Fruit fly (Drosophila melanogaster): ENCODE results near the gene CG15530.

Gene CG15530

DNA sequence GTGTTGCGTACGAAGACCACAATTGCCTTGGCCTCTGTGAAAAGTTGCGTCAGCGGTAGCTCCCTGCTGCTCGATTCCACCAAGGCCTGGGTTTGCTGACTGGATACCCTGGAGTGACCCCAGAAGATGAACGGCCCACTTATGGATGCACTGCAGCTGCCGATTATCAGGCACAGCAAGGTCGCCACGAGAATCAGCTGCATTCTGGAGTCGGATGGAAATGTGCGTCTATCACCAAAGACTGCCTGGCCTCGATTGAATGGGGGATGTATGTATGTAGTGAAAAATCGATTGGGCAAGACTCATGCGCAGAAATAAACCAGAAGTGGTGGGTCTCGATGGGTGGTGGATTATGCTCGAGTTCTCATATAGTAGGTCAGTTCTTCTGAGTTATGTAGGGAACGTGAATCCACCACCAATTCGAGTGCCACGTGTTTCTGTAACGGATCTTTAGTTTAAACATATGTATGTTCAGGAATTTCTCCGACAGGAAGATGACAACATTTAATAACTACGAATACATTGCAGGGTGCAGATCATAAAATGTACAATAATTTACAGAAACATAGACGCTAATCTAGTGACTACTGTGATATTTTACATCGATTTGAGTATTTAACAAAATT, 11.4 kb upstream of the CG15530 start, which contains the start of gene VhaAC45RP:
TSS of gene VhaAC45RP (minus strand) at position 261 of the 626 bp plus-strand sequence.
- no peak for TF ChIP-seq CG32121 (GFP tag; IDR thresholded peaks at IDR 0.05)
- no peak for TF ChIP-seq CG4496 (GFP tag; IDR thresholded peaks at IDR 0.05)
- no peak for TF ChIP-seq CG17806 (tag; optimal IDR thresholded peaks at IDR 0.05)
- no peak for TF ChIP-seq CG15710 (tag; optimal IDR thresholded peaks at IDR 0.05)
- no peak for TF ChIP-seq CG9948 (tag; optimal IDR thresholded peaks at IDR 0.05)
- TF ChIP-seq CG14655 (GFP tag; optimal IDR thresholded peaks at IDR 0.05) = no peak
- no peak for TF ChIP-seq Ets98B (GFP tag; IDR thresholded peaks at IDR 0.05)
- no peak for TF ChIP-seq gl (tag; optimal IDR thresholded peaks at IDR 0.05)
- TF ChIP-seq CG8301 (tag; optimal IDR thresholded peaks at IDR 0.05) = no peak
- no peak for TF ChIP-seq CG10348 (GFP tag; IDR thresholded peaks at IDR 0.05)
- TF ChIP-seq Pif1A (GFP tag; optimal IDR thresholded peaks at IDR 0.05) = no peak
- no peak for TF ChIP-seq D1 (tag; optimal IDR thresholded peaks at IDR 0.05)
- TF ChIP-seq CG13204 (GFP tag; optimal IDR thresholded peaks at IDR 0.05) = no peak
- no peak for TF ChIP-seq CG34367 (tag; optimal IDR thresholded peaks at IDR 0.05)
- no peak for TF ChIP-seq EcR (GFP tag; optimal IDR thresholded peaks at IDR 0.05)

DNA sequence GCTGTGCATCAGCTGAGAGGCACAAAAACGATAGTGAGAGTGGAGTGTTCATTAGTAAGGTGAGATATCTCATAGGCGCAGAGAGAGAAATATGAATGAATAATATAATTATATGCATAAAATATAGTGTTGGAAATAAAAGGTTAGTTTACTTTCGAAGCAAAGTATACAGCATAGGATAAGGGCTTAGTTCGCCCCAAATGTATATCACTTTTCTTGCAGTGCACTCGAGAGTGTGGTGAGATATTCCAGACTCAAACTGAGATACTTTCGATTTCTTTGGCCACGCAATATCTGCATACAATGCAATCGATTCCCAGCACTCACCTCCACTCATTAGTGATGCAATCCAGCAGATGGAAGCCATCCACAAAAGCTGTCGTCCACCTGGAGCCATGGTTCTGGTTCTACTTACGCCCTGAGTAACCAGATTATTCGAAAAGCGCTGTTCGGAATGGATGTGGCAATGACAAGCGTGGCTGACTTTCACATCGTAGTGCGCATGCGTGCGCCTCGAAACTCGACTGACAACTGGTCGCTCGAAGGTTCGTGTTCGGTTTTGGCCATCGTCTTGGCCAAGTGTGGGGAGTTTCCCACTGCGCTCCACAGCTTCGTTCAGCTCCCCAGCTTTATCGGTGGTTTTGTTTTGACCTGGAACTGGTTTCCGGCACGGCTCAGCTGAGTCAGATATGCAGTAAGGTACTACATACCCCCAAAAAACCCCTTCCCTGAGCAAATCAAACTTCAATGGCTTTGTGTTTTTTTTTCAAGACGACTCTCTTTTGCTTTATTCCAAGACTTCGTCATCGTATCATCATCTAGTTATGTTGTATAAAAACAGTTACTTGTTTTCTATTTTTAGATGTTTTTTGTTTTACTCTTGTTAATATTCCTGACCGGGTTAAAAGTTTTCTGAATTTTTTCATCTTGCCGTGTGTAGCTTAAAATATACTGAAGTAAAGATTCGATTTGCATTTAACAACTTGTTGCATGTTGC, 6.7 kb upstream of the CG15530 start, which contains the start of gene Rsod:
TSS of gene Rsod (minus strand) at position 537 of the 997 bp plus-strand sequence.
- TF ChIP-seq CG32121 (GFP tag; IDR thresholded peaks at IDR 0.05) = peak; percentile 93
- TF ChIP-seq CG10348 (GFP tag; IDR thresholded peaks at IDR 0.05) = peak; percentile 59
- TF ChIP-seq CG15710 (tag; optimal IDR thresholded peaks at IDR 0.05) = peak; percentile 70
- peak; percentile 73 for TF ChIP-seq CG17806 (tag; optimal IDR thresholded peaks at IDR 0.05)
- TF ChIP-seq fd96Ca (GFP tag; IDR thresholded peaks at IDR 0.05) = peak; percentile 92
- TF ChIP-seq Pif1A (GFP tag; optimal IDR thresholded peaks at IDR 0.05) = peak; percentile 86
- peak; percentile 13 for TF ChIP-seq D1 (tag; optimal IDR thresholded peaks at IDR 0.05)
- peak; percentile 72 for TF ChIP-seq CG8159 (tag; optimal IDR thresholded peaks at IDR 0.05)
- TF ChIP-seq Pif1B (GFP tag; optimal IDR thresholded peaks at IDR 0.05) = peak; percentile 87
- TF ChIP-seq CG9948 (tag; optimal IDR thresholded peaks at IDR 0.05) = peak; percentile 72
- TF ChIP-seq CG13204 (GFP tag; optimal IDR thresholded peaks at IDR 0.05) = no peak
- peak; percentile 67 for TF ChIP-seq CG34367 (tag; optimal IDR thresholded peaks at IDR 0.05)
- TF ChIP-seq gl (tag; optimal IDR thresholded peaks at IDR 0.05) = peak; percentile 21
- TF ChIP-seq CG14655 (GFP tag; optimal IDR thresholded peaks at IDR 0.05) = peak; percentile 86
- TF ChIP-seq CG12605 (GFP tag; IDR thresholded peaks at IDR 0.05) = peak; percentile 90
- TF ChIP-seq EcR (GFP tag; optimal IDR thresholded peaks at IDR 0.05) = peak; percentile 27
- peak; percentile 96 for TF ChIP-seq CG4496 (GFP tag; IDR thresholded peaks at IDR 0.05)
- peak; percentile 95 for TF ChIP-seq Ets98B (GFP tag; IDR thresholded peaks at IDR 0.05)
- TF ChIP-seq rn (GFP tag; IDR thresholded peaks at IDR 0.05) = peak; percentile 91
- TF ChIP-seq Snoo (tag; optimal IDR thresholded peaks at IDR 0.05) = peak; percentile 81
- peak; percentile 80 for TF ChIP-seq CG8301 (tag; optimal IDR thresholded peaks at IDR 0.05)

DNA sequence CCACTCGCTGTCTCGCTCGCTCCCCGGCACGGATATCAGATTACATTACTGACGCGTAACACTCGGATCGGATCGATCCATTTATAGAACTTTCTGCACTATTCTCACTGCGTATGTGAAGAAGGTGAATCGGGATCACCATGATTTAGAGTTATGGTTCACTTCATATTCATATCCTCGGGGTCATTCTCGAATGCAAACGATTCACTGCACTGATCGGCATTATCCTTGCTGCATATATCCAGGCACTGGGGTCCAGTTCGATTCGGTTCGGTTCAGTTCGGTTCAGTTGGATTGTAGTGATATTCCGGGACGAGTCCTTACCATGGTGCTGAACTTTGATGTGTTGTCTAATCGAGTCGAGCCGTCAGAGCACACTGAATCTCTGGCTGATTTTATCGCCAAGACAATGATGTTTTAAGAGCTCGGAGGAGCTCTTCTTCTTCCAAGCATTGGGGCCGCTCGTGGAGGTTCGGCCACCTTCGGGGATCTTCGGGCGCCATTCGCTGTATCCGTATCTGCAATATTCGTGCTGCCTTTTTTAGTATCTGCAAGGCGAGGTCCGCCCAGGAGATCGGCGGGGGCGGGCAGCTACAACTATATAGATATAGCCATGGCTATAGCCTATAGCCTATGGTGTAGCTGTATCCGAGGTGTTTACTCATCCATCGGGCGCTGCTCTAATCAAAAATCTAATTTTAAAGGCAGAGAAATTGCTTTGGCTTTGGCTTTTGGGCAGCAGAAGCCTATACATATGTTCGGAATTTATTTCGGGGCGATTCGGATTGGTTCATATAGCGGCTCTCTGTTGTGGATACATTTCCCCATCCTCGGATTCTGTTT, 3.3 kb upstream of the CG15530 start, which contains the start of gene Mlc2:
TSS of gene Mlc2 (minus strand) at position 392 of the 843 bp plus-strand sequence.
- TF ChIP-seq fd96Ca (GFP tag; IDR thresholded peaks at IDR 0.05) = no peak

DNA sequence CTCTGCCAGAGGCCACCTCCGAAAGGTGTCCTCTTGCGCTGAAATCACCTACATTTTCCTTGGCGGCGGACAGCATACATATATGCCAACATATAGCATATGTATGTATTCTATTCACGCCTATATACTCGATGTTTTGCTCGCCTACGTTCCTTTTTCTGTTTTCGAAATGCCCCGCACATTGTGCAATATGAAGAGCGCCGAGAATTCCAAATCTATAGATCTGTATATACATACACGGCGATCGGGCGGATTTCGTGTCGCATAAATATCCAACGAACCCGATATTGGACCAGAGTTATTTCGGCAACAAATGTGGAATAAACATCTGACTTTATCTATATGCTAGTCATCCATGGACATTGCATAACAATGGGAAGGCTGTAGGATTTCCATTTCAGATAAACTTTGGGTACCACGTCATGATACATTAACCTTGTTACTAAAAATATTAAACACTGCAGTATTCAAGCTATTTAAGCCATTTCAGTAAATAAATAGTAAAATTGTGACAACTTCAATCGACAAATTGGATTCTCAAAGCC, 2.6 kb upstream of the CG15530 start:
- TF ChIP-seq CG4496 (GFP tag; IDR thresholded peaks at IDR 0.05) = no peak
- TF ChIP-seq Ets98B (GFP tag; IDR thresholded peaks at IDR 0.05) = no peak
- TF ChIP-seq CG12605 (GFP tag; IDR thresholded peaks at IDR 0.05) = no peak
- TF ChIP-seq Snoo (tag; optimal IDR thresholded peaks at IDR 0.05) = no peak
- no peak for TF ChIP-seq gl (tag; optimal IDR thresholded peaks at IDR 0.05)
- TF ChIP-seq CG17806 (tag; optimal IDR thresholded peaks at IDR 0.05) = no peak
- TF ChIP-seq CG8159 (tag; optimal IDR thresholded peaks at IDR 0.05) = no peak
- TF ChIP-seq D1 (tag; optimal IDR thresholded peaks at IDR 0.05) = no peak

DNA sequence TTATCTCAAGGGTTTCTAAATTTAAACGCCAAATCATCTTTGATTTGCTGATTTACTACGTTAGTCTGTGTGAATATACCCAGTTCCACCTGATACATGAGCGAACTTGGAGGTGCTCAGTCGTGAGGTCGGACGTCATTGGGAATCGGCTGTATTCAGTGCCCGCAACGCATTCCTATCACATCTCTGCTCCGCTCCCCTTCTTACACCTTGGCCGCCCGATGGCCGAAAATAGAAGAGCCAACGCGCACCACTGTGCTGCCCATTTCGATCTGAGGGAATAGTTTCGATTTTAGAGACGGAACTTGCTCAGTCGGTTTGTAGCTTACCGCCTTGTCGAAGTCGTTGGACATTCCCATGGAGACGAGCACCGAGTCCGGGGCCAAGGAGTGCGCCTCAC, 1.4 kb upstream of the CG15530 start:
- no peak for TF ChIP-seq CG4496 (GFP tag; IDR thresholded peaks at IDR 0.05)
- TF ChIP-seq D1 (tag; optimal IDR thresholded peaks at IDR 0.05) = no peak
- no peak for TF ChIP-seq CG9948 (tag; optimal IDR thresholded peaks at IDR 0.05)
- TF ChIP-seq CG8159 (tag; optimal IDR thresholded peaks at IDR 0.05) = no peak
- no peak for TF ChIP-seq CG12605 (GFP tag; IDR thresholded peaks at IDR 0.05)
- TF ChIP-seq CG17806 (tag; optimal IDR thresholded peaks at IDR 0.05) = no peak
- TF ChIP-seq gl (tag; optimal IDR thresholded peaks at IDR 0.05) = no peak
- no peak for TF ChIP-seq Pif1B (GFP tag; optimal IDR thresholded peaks at IDR 0.05)

All from whole organism, pupa.